Fruit fly (Drosophila melanogaster): ENCODE results near the gene Fer1.

Gene Fer1

dm6 chr3R:7086377-7087200, 49.4 kb upstream of the Fer1 start, which contains the start of gene alphaTub84B (continued):
- TF ChIP-seq Nf-YB (GFP tag; optimal IDR thresholded peaks at IDR 0.05) (peak; percentile 26), CG15514 (GFP tag; optimal IDR thresholded peaks at IDR 0.05) (peak; percentile 62), p53 (GFP tag; optimal IDR thresholded peaks at IDR 0.05) (peak; percentile 76), kay (GFP tag; optimal IDR thresholded peaks at IDR 0.05) (peak; percentile 90), Dll (GFP tag; IDR thresholded peaks at IDR 0.05; ENCODE audit: partially characterized antibody) (no peak), Max (GFP tag; optimal IDR thresholded peaks at IDR 0.05) (peak; percentile 45), CG2202 (tag; optimal IDR thresholded peaks at IDR 0.05) (peak; percentile 21), Neu2 (GFP tag; optimal IDR thresholded peaks at IDR 0.05; ENCODE audit: borderline replicate concordance) (peak; percentile 51), CG2678 (tag; optimal IDR thresholded peaks at IDR 0.05) (peak; percentile 64), ham (GFP tag; IDR thresholded peaks at IDR 0.05) (no peak), ase (GFP tag; IDR thresholded peaks at IDR 0.05) (peak; percentile 46; the same call in 1 of the 3 replicates), bigmax (GFP tag; optimal IDR thresholded peaks at IDR 0.05) (peak; percentile 64), CG11723 (GFP tag; optimal IDR thresholded peaks at IDR 0.05) (peak; percentile 69), Poxn (GFP tag; IDR thresholded peaks at IDR 0.05) (no peak), shn (GFP tag; optimal IDR thresholded peaks at IDR 0.05) (peak; percentile 42), trh (GFP tag; optimal IDR thresholded peaks at IDR 0.05) (no peak), hbn (GFP tag; IDR thresholded peaks at IDR 0.05; ENCODE audit: partially characterized antibody) (no peak), GATAe (GFP tag; conservative IDR thresholded peaks at IDR 0.05) (no peak), CG4854 (GFP tag; optimal IDR thresholded peaks at IDR 0.05) (peak; percentile 60), CG7745 (tag; optimal IDR thresholded peaks at IDR 0.05) (no peak), Gsc (GFP tag; IDR thresholded peaks at IDR 0.05) (no peak), CG16813 (GFP tag; IDR thresholded peaks at IDR 0.05; ENCODE audit: partially characterized antibody) (peak; percentile 36; the same call in 1 of the 3 replicates), PHDP (tag; optimal IDR thresholded peaks at IDR 0.05) (peak; percentile 58), aop (GFP tag; IDR thresholded peaks at IDR 0.05) (peak; percentile 64; the same call in 1 of the 2 replicates), MBD-R2 (GFP tag; IDR thresholded peaks at IDR 0.05) (peak; percentile 49), Hmx (GFP tag; optimal IDR thresholded peaks at IDR 0.05) (no peak), ac (GFP tag; optimal IDR thresholded peaks at IDR 0.05) (peak; percentile 72), Spps (tag; optimal IDR thresholded peaks at IDR 0.05) (no peak), croc (GFP tag; conservative IDR thresholded peaks at IDR 0.05) (no peak), schlank (tag; optimal IDR thresholded peaks at IDR 0.05) (peak; percentile 22), Dbx (GFP tag; IDR thresholded peaks at IDR 0.05) (peak; percentile 84), lab (GFP tag; optimal IDR thresholded peaks at IDR 0.05) (peak; percentile 83), CG10654 (GFP tag; optimal IDR thresholded peaks at IDR 0.05) (no peak), CG6254 (GFP tag; optimal IDR thresholded peaks at IDR 0.05) (no peak), CG1602 (GFP tag; optimal IDR thresholded peaks at IDR 0.05) (no peak), CG18599 (GFP tag; optimal IDR thresholded peaks at IDR 0.05) (peak; percentile 56), Ets65A (GFP tag) (peak; percentile 95), BEAF-32 (GFP tag; optimal IDR thresholded peaks at IDR 0.05) (peak; percentile 56), danr (GFP tag; IDR thresholded peaks at IDR 0.05) (no peak), sima (GFP tag; optimal IDR thresholded peaks at IDR 0.05) (no peak), CG14441 (GFP tag; IDR thresholded peaks at IDR 0.05) (peak; percentile 46; the same call in 1 of the 2 replicates), Hr51 (GFP tag; optimal IDR thresholded peaks at IDR 0.05) (peak; percentile 20 to 83), seq (GFP tag; IDR thresholded peaks at IDR 0.05) (peak; percentile 44; the same call in 1 of the 2 replicates), D19A (tag; optimal IDR thresholded peaks at IDR 0.05) (peak; percentile 13), Sry-δ (GFP tag; optimal IDR thresholded peaks at IDR 0.05) (peak; percentile 94), MESR4 (GFP tag; optimal IDR thresholded peaks at IDR 0.05) (peak; percentile 95), wdn (GFP tag; IDR thresholded peaks at IDR 0.05) (peak; percentile 65; the same call in 1 of the 2 replicates), zf30C (GFP tag; optimal IDR thresholded peaks at IDR 0.05) (peak; percentile 41)

All from whole organism, embryonic.